Worm (Caenorhabditis elegans) whole organism, L4 larva: ENCODE results near the gene nlp-13.

Source experiments
- ama-1 ChIP-seq: fragments of 150-350 bp; optimal IDR thresholded peaks from 2 replicates; lab custom pipeline; 2014; ENCODE audit warnings: inconsistent platforms, mixed read lengths
- lsy-2 ChIP-seq, 2 experiments: fragments of 150-350 bp in 1 of 2; sonication (generic microtip) in 1 of 2; optimal IDR thresholded peaks; 2 replicates each; lab custom pipeline; 2014 to 2017; ENCODE audit warnings: missing biosample characterization in 2 of 2, missing genetic modification characterization in 2 of 2
- nhr-48 ChIP-seq: sonication (generic microtip); optimal IDR thresholded peaks from 2 replicates; lab custom pipeline; 2016; ENCODE audit warnings: mild to moderate bottlenecking, missing genetic modification characterization, missing compliant biosample characterization

DNA sequence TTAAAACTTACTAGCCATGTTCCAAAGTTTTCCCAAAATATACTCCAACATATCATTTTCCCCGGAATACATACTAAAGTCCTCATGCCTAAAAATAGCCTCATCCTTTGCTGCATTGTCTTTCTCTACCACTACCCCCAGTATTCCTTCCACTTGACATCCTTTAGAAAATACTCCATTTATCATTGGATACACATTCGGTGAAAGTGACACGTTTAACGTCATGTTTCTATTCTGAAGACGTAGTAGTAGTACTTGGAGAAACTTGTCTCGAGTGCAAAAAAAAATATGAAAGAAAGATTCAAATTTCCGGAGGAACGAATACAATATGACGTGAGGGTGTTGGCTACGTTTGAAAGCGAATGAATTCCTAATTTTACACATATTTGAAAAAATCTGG lies 19.3 kb upstream of the nlp-13 start:
- TF ChIP-seq lsy-2 (tag; optimal IDR thresholded peaks at IDR 0.05; lab: Kevin White, UChicago) (no peak), ama-1 (lab: Kevin White, UChicago) (no peak), nhr-48 (tag; lab: Kevin White, UChicago) (no peak)
